Worm (Caenorhabditis elegans): ENCODE results near the gene Y54G11A.7.

The Y54G11A.7 gene

ce11 chrII:14252057-14252456 lies 45.0 kb upstream of the Y54G11A.7 start, which contains the start of gene Y54G11A.2:
Gene Y54G11A.2, plus strand, starts transcription at chrII:14252357.
- TF ChIP-seq pha-4 (tag; optimal IDR thresholded peaks at IDR 0.05) (no peak), R02D3.7 (tag; optimal IDR thresholded peaks at IDR 0.05) (no peak), ceh-16 (tag; optimal IDR thresholded peaks at IDR 0.05) (no peak), egl-5 (tag; optimal IDR thresholded peaks at IDR 0.05) (no peak), pqm-1 (tag; optimal IDR thresholded peaks at IDR 0.05) (no peak), daf-12 (tag; optimal IDR thresholded peaks at IDR 0.05) (no peak), snpc-4 (tag; optimal IDR thresholded peaks at IDR 0.05) (no peak), elt-2 (tag; optimal IDR thresholded peaks at IDR 0.05) (no peak), nhr-77 (tag; optimal IDR thresholded peaks at IDR 0.05) (no peak), mml-1 (tag; optimal IDR thresholded peaks at IDR 0.05) (no peak), jun-1 (tag; optimal IDR thresholded peaks at IDR 0.05) (no peak), skn-1 (tag; optimal IDR thresholded peaks at IDR 0.05) (no peak), ceh-9 (tag; optimal IDR thresholded peaks at IDR 0.05) (no peak)

ce11 chrII:14255850-14256249 lies 41.3 kb upstream of the Y54G11A.7 start:
- TF ChIP-seq ceh-28 (tag; optimal IDR thresholded peaks at IDR 0.05) (no peak), ZK546.5 (tag; optimal IDR thresholded peaks at IDR 0.05) (no peak), eor-1 (tag; optimal IDR thresholded peaks at IDR 0.05) (no peak)

- TF ChIP-seq fkh-2 (tag; optimal IDR thresholded peaks at IDR 0.05) = no peak
- no peak for TF ChIP-seq fos-1 (tag; optimal IDR thresholded peaks at IDR 0.05)
- TF ChIP-seq hmg-11 (tag; optimal IDR thresholded peaks at IDR 0.05) = no peak
- no peak for TF ChIP-seq ceh-9 (tag; optimal IDR thresholded peaks at IDR 0.05)
- TF ChIP-seq nhr-76 (tag; optimal IDR thresholded peaks at IDR 0.05) = no peak
- no peak for TF ChIP-seq elt-1 (tag; optimal IDR thresholded peaks at IDR 0.05)
- TF ChIP-seq zag-1 (tag; optimal IDR thresholded peaks at IDR 0.05) = no peak
- TF ChIP-seq nhr-28 (tag; optimal IDR thresholded peaks at IDR 0.05) = no peak
- TF ChIP-seq mdl-1 (tag; optimal IDR thresholded peaks at IDR 0.05) = no peak
- no peak for TF ChIP-seq nhr-25 (tag; optimal IDR thresholded peaks at IDR 0.05)
- no peak for TF ChIP-seq ama-1 (optimal IDR thresholded peaks at IDR 0.05)
- no peak for TF ChIP-seq nhr-67 (tag; optimal IDR thresholded peaks at IDR 0.05)
- no peak for TF ChIP-seq eor-1 (tag; optimal IDR thresholded peaks at IDR 0.05)
- no peak for TF ChIP-seq mml-1 (tag; optimal IDR thresholded peaks at IDR 0.05)
- TF ChIP-seq elt-2 (tag; optimal IDR thresholded peaks at IDR 0.05) = no peak
- no peak for TF ChIP-seq ceh-16 (tag; optimal IDR thresholded peaks at IDR 0.05)
These were observed 40.3 kb upstream of the Y54G11A.7 start, which contains the start of gene Y54G11A.19 for ce11 chrII:14256779-14257178. Gene Y54G11A.19, minus strand, starts transcription at chrII:14256879.

- TF ChIP-seq nhr-12 (tag; optimal IDR thresholded peaks at IDR 0.05) (no peak), ceh-82 (tag; optimal IDR thresholded peaks at IDR 0.05) (no peak), hmg-11 (tag; optimal IDR thresholded peaks at IDR 0.05) (no peak), nhr-11 (tag; optimal IDR thresholded peaks at IDR 0.05) (no peak), mdl-1 (tag; optimal IDR thresholded peaks at IDR 0.05) (no peak), nhr-25 (tag; optimal IDR thresholded peaks at IDR 0.05) (no peak), fos-1 (tag; optimal IDR thresholded peaks at IDR 0.05) (no peak), unc-39 (tag; optimal IDR thresholded peaks at IDR 0.05) (no peak), ztf-11 (tag; optimal IDR thresholded peaks at IDR 0.05) (no peak), aly-2 (tag; optimal IDR thresholded peaks at IDR 0.05) (no peak), nhr-77 (tag; optimal IDR thresholded peaks at IDR 0.05) (no peak), R02D3.7 (tag; optimal IDR thresholded peaks at IDR 0.05) (no peak)
These were observed 39.2 kb upstream of the Y54G11A.7 start for ce11 chrII:14257943-14258342.

DNA sequence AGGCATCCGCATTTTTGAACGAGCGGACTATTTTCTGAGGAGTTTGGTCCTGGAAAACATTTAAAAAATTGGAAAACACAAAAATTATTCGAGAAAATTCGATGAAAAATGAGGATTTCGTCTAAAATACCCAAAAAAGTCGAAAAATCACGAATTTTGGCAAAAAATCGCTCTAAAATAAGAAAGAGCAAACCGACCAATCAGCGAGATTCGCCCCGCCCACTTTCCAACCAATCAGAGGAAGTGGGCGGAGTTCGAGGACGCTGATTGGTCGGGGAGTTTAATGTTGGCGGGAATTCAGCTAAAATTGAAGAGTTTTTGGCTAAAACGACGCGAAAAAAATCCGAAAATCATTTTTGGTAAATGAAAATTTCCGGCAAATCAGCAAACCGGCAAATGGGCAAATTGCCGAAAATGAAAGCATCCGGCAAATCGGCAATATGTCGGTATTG lies 27.9 kb upstream of the Y54G11A.7 start, which contains the start of gene Y54G11A.1:
Gene Y54G11A.1, minus strand, starts transcription at position 51 of the 452 bp plus-strand sequence.
- TF ChIP-seq nhr-12 (tag; optimal IDR thresholded peaks at IDR 0.05) (no peak), nhr-28 (tag; optimal IDR thresholded peaks at IDR 0.05) (no peak), snpc-4 (tag; optimal IDR thresholded peaks at IDR 0.05) (no peak), zag-1 (tag; optimal IDR thresholded peaks at IDR 0.05) (no peak), nfya-1 (tag; optimal IDR thresholded peaks at IDR 0.05; ENCODE audit: insufficient read depth) (peak; percentile 93)

DNA sequence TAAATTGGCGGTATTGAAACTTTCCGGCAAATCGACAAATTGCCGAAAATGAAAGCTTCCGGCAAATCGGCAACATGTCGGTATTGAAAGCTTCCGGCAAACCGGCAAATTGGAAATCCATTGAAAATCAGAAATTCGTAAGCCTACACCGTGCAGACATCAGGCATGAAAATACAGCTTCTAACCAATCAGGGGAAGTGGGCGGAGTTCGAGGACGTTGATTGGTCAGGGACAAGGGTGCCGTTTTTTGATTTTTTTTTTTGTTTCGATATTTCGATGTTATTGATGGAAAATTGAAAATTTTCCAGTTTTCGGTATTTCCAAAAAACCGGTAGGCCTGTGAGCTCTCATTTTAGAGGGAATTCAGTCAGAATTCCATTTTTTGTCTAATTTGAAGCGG lies 27.3 kb upstream of the Y54G11A.7 start:
- TF ChIP-seq jun-1 (tag; optimal IDR thresholded peaks at IDR 0.05) (no peak), nhr-12 (tag; optimal IDR thresholded peaks at IDR 0.05) (no peak), nhr-77 (tag; optimal IDR thresholded peaks at IDR 0.05) (no peak), ztf-11 (tag; optimal IDR thresholded peaks at IDR 0.05) (no peak), ceh-16 (tag; optimal IDR thresholded peaks at IDR 0.05) (no peak), lin-15B (tag; optimal IDR thresholded peaks at IDR 0.05) (no peak), nhr-76 (tag; optimal IDR thresholded peaks at IDR 0.05) (no peak), nfya-1 (tag; optimal IDR thresholded peaks at IDR 0.05; ENCODE audit: insufficient read depth) (peak; percentile 90)
